Worm (Caenorhabditis elegans) whole organism, midembryonic: ENCODE measurements around the gene comt-4.

Source experiments
- med-1 ChIP-seq: sonication (generic microtip); optimal IDR thresholded peaks from 2 replicates; lab custom pipeline; 2017; ENCODE audit warnings: missing genetic modification characterization, mild to moderate bottlenecking, missing compliant biosample characterization, antibody characterized with exemption, missing genetic modification reagents; ENCODE audit not compliant: insufficient read depth
- tab-1 ChIP-seq: fragments of 200-800 bp; sonication (Bioruptor generic); IDR thresholded peaks from 2 replicates; pipeline ENCODE4 v1.3.6; 2022; ENCODE audit warnings: missing genetic modification characterization, missing compliant biosample characterization
- ztf-23 ChIP-seq: fragments of 200-800 bp; sonication (Bioruptor generic); IDR thresholded peaks from 2 replicates; pipeline ENCODE4 v1.3.6; 2022; ENCODE audit warnings: missing genetic modification reagents, missing genetic modification characterization, missing compliant biosample characterization

DNA sequence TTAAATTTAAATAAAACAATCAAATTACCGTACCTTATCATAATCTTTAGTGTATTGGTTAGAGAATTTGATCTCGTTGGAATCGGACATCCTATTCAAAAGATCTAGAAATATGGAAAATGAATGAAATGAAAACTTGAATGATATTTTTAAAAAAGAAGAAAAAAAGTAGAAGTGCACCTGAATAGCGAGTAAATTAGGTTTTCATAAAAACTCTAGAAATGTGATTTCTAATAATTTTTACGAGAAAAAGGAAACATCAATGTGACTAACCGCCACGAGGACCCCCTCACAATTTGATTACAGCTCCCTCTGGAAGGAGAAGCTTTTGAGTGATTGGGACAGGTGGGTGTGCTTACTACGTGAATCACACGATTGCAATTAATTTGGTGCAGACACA, 4.0 kb downstream of the comt-4 start, which contains the start of gene Y40B10A.5:
- TF ChIP-seq med-1 (GFP tag; lab: Kevin White, UChicago) (no peak), tab-1 (GFP tag; lab: Robert Waterston, UW) (no peak), ztf-23 (GFP tag; lab: Robert Waterston, UW) (no peak)
